Worm (Caenorhabditis elegans) whole organism, L2 larva: ENCODE data around the gene C06G4.4.

Experiments
- ceh-16 ChIP-seq: fragments of 150-350 bp; optimal IDR thresholded peaks from 2 replicates; lab custom pipeline; 2014; ENCODE audit warnings: missing biosample characterization, missing genetic modification characterization
- dmd-4 ChIP-seq: sonication (generic microtip); optimal IDR thresholded peaks from 2 replicates; lab custom pipeline; 2017; ENCODE audit warnings: missing biosample characterization, missing genetic modification characterization
- egl-27 ChIP-seq: sonication (generic microtip); optimal IDR thresholded peaks from 3 replicates; lab custom pipeline; 2017; ENCODE audit warnings: missing biosample characterization, missing genetic modification reagents, missing genetic modification characterization
- elt-3 ChIP-seq: sonication (generic microtip); optimal IDR thresholded peaks from 2 replicates; lab custom pipeline; 2017; ENCODE audit warnings: missing biosample characterization, missing genetic modification characterization
- mab-5 ChIP-seq: fragments of 150-350 bp; optimal IDR thresholded peaks from 2 replicates; lab custom pipeline; 2014; ENCODE audit warnings: missing biosample characterization, missing genetic modification characterization
- nhr-77 ChIP-seq: fragments of 150-350 bp; optimal IDR thresholded peaks from 2 replicates; lab custom pipeline; 2014; ENCODE audit warnings: missing biosample characterization, missing genetic modification characterization
- snpc-4 ChIP-seq: fragments of 150-350 bp; optimal IDR thresholded peaks from 2 replicates; lab custom pipeline; 2014; ENCODE audit warnings: missing biosample characterization, missing genetic modification characterization
- ztf-11 ChIP-seq: sonication (generic microtip); optimal IDR thresholded peaks from 2 replicates; lab custom pipeline; 2017; ENCODE audit warnings: missing biosample characterization, missing genetic modification characterization

ce11 chrIII:7969121-7969520, 8.5 kb downstream of the C06G4.4 start, which contains the start of the genes F54H12.8 and F54H12.7:
- no peak for TF ChIP-seq ceh-16
- no peak for TF ChIP-seq egl-27 (tag; lab: Kevin White, UChicago)
- TF ChIP-seq dmd-4 (tag; lab: Kevin White, UChicago) = no peak
- TF ChIP-seq mab-5 = no peak
- no peak for TF ChIP-seq ztf-11
- TF ChIP-seq nhr-77 (tag; lab: Kevin White, UChicago) = no peak
- no peak for TF ChIP-seq snpc-4 (tag; lab: Kevin White, UChicago)
- TF ChIP-seq elt-3 (tag; lab: Kevin White, UChicago) = no peak
